Worm (Caenorhabditis elegans) whole organism, L3 larva: ENCODE results near the gene cdc-37.

ENCODE experiments used
- ama-1 ChIP-seq: fragments of 150-350 bp; optimal IDR thresholded peaks from 2 replicates; lab custom pipeline; 2018
- ceh-82 ChIP-seq: fragments of 150-350 bp; optimal IDR thresholded peaks from 2 replicates; lab custom pipeline; 2014; ENCODE audit warnings: missing biosample characterization, missing genetic modification characterization

DNA sequence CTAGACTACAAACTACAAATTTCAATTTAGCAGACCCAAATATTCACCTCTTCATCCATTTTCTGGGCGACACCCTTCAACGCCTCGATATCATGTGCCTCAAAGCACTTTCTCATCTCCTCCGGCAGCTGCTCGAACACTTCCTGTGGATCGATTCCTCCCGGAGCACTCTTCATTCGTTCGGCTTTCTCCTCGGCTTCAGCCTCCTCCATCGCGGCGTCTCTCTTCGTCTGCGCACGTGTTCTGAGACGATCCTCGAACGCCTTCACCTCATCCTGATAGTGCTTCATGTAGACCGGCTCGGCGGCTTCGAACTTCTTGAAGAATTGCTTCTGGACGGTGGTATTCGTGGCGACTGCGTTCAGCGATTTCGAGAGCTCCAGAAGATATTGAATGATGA lies 1.6 kb downstream of the cdc-37 start:
- TF ChIP-seq ceh-82 (no peak), ama-1 (no peak)
